Worm (Caenorhabditis elegans): ENCODE measurements around the gene srg-4.
A peak's percentile ranks its signal among the peaks of the same experiment; 100 is the strongest.

The srg-4 gene

ce11 chrIII:6261985-6262384, at the start of gene srg-4:
Gene srg-4, minus strand, starts transcription at chrIII:6262085.
- no peak for TF ChIP-seq R02D3.7 (tag; optimal IDR thresholded peaks at IDR 0.05)
- TF ChIP-seq nhr-41 (GFP tag; IDR thresholded peaks at IDR 0.05): no peak
- TF ChIP-seq nhr-11 (tag; optimal IDR thresholded peaks at IDR 0.05): no peak
- no peak for TF ChIP-seq Y48G9A.11 (GFP tag; IDR thresholded peaks at IDR 0.05)
- no peak for TF ChIP-seq F49E8.2 (tag; optimal IDR thresholded peaks at IDR 0.05; ENCODE audit: borderline replicate concordance)

- no peak for TF ChIP-seq F37D6.2 (tag; optimal IDR thresholded peaks at IDR 0.05)
- no peak for TF ChIP-seq nhr-42 (GFP tag; IDR thresholded peaks at IDR 0.05)
- no peak for TF ChIP-seq ama-1 (optimal IDR thresholded peaks at IDR 0.05)
- no peak for TF ChIP-seq mes-2 (tag; optimal IDR thresholded peaks at IDR 0.05; ENCODE audit: poor library complexity, severe bottlenecking)
- TF ChIP-seq lin-29 (GFP tag; IDR thresholded peaks at IDR 0.05): no peak
- no peak for TF ChIP-seq zag-1 (tag; optimal IDR thresholded peaks at IDR 0.05)
- TF ChIP-seq nhr-41 (GFP tag; IDR thresholded peaks at IDR 0.05): no peak
- no peak for TF ChIP-seq nhr-76 (tag; optimal IDR thresholded peaks at IDR 0.05)
- no peak for TF ChIP-seq spr-1 (tag; optimal IDR thresholded peaks at IDR 0.05)
- no peak for TF ChIP-seq lin-1 (GFP tag; IDR thresholded peaks at IDR 0.05)
- no peak for TF ChIP-seq aly-2 (tag; optimal IDR thresholded peaks at IDR 0.05)
- TF ChIP-seq skn-1 (tag; optimal IDR thresholded peaks at IDR 0.05): no peak
Observed at ce11 chrIII:6311452-6311851, 49.6 kb upstream of the srg-4 start.

- TF ChIP-seq fkh-10 (GFP tag; optimal IDR thresholded peaks at IDR 0.05) (peak; percentile 39), ZK546.5 (tag; optimal IDR thresholded peaks at IDR 0.05) (no peak), lin-1 (GFP tag; IDR thresholded peaks at IDR 0.05) (no peak), daf-16 (GFP tag; optimal IDR thresholded peaks at IDR 0.05) (no peak), daf-16 (tag; optimal IDR thresholded peaks at IDR 0.05) (no peak), ceh-62 (tag; optimal IDR thresholded peaks at IDR 0.05) (no peak), Y75B8A.6 (GFP tag; IDR thresholded peaks at IDR 0.05) (no peak), spr-1 (tag; optimal IDR thresholded peaks at IDR 0.05) (no peak), nhr-25 (tag; optimal IDR thresholded peaks at IDR 0.05; ENCODE audit: borderline replicate concordance, insufficient read depth) (no peak), daf-8 (GFP tag; IDR thresholded peaks at IDR 0.05) (no peak), tag-97 (GFP tag; IDR thresholded peaks at IDR 0.05) (no peak), ceh-20 (GFP tag; IDR thresholded peaks at IDR 0.05) (no peak), ces-1 (GFP tag; optimal IDR thresholded peaks at IDR 0.05) (peak; percentile 61), hif-1 (tag; optimal IDR thresholded peaks at IDR 0.05) (no peak), mep-1 (tag; optimal IDR thresholded peaks at IDR 0.05) (no peak), nhr-11 (tag; optimal IDR thresholded peaks at IDR 0.05) (no peak), nhr-237 (tag; optimal IDR thresholded peaks at IDR 0.05) (no peak)
Observed at ce11 chrIII:6310352-6310751, 48.5 kb upstream of the srg-4 start.

- TF ChIP-seq nhr-111 (GFP tag; optimal IDR thresholded peaks at IDR 0.05) (no peak), tag-97 (GFP tag; IDR thresholded peaks at IDR 0.05) (no peak), spr-3 (GFP tag; optimal IDR thresholded peaks at IDR 0.05) (no peak), daf-8 (GFP tag; IDR thresholded peaks at IDR 0.05) (no peak), sdz-12 (GFP tag; optimal IDR thresholded peaks at IDR 0.05) (no peak), F49E8.2 (tag; optimal IDR thresholded peaks at IDR 0.05; ENCODE audit: borderline replicate concordance) (no peak), php-3 (GFP tag; IDR thresholded peaks at IDR 0.05) (no peak), rbr-2 (tag; optimal IDR thresholded peaks at IDR 0.05) (no peak), nhr-237 (tag; optimal IDR thresholded peaks at IDR 0.05) (no peak), jun-1 (tag; optimal IDR thresholded peaks at IDR 0.05) (no peak), daf-19 (GFP tag; conservative IDR thresholded peaks at IDR 0.05) (no peak), snpc-1.2 (GFP tag; IDR thresholded peaks at IDR 0.05) (no peak), F10B5.3 (tag; optimal IDR thresholded peaks at IDR 0.05) (no peak)
Observed at ce11 chrIII:6309066-6309465, 47.2 kb upstream of the srg-4 start, which contains the start of gene gar-2. Gene gar-2, plus strand, starts transcription at chrIII:6309366.

Data from whole organism, L4 larva.